Worm (Caenorhabditis elegans) whole organism, L1 larva: ENCODE data around the gene C55A6.7.

ENCODE experiments used
- C04F5.9 ChIP-seq: sonication (generic microtip); optimal IDR thresholded peaks from 2 replicates; lab custom pipeline; 2016; ENCODE audit warnings: missing genetic modification characterization, missing compliant biosample characterization
- C34B4.2 ChIP-seq: sonication (generic microtip); optimal IDR thresholded peaks from 2 replicates; lab custom pipeline; 2017; ENCODE audit warnings: mild to moderate bottlenecking, missing genetic modification characterization, missing compliant biosample characterization
- F16B12.6 ChIP-seq: fragments of 150-350 bp; optimal IDR thresholded peaks from 2 replicates; lab custom pipeline; 2014; ENCODE audit warnings: missing biosample characterization, missing genetic modification characterization
- Y116A8C.19 ChIP-seq: sonication (generic microtip); optimal IDR thresholded peaks from 2 replicates; lab custom pipeline; 2016; ENCODE audit warnings: missing compliant biosample characterization, missing genetic modification characterization, borderline replicate concordance
- aha-1 ChIP-seq: fragments of 150-350 bp; optimal IDR thresholded peaks from 2 replicates; lab custom pipeline; 2014; ENCODE audit warnings: missing biosample characterization, missing genetic modification characterization
- aly-2 ChIP-seq: fragments of 150-350 bp; optimal IDR thresholded peaks from 2 replicates; lab custom pipeline; 2014; ENCODE audit warnings: missing biosample characterization, missing genetic modification characterization
- ama-1 ChIP-seq: fragments of 150-350 bp; optimal IDR thresholded peaks from 2 replicates; lab custom pipeline; 2014
- blmp-1 ChIP-seq: fragments of 150-350 bp; optimal IDR thresholded peaks from 2 replicates; lab custom pipeline; 2014; ENCODE audit warnings: missing biosample characterization, missing genetic modification characterization
- ceh-63 ChIP-seq: fragments of 200-800 bp; sonication (Bioruptor generic); optimal IDR thresholded peaks from 2 replicates; lab custom pipeline; 2018; ENCODE audit warnings: mild to moderate bottlenecking, missing genetic modification characterization, missing compliant biosample characterization
- ceh-88 ChIP-seq: fragments of 200-800 bp; sonication (Bioruptor generic); IDR thresholded peaks from 2 replicates; pipeline ENCODE4 v1.3.6; 2022; ENCODE audit warnings: missing genetic modification characterization, missing compliant biosample characterization
- ceh-90 ChIP-seq: sonication (generic microtip); optimal IDR thresholded peaks from 2 replicates; lab custom pipeline; 2016; ENCODE audit warnings: missing genetic modification characterization, missing compliant biosample characterization
- dpl-1 ChIP-seq, 3 experiments: fragments of 150-350 bp in 2 of 3; sonication (generic microtip) in 1 of 3; optimal IDR thresholded peaks; 2 replicates each; lab custom pipeline; 2014 to 2017; ENCODE audit warnings: missing biosample characterization in 3 of 3, missing genetic modification characterization in 3 of 3, missing genetic modification reagents in 3 of 3
- dsc-1 ChIP-seq: sonication (generic microtip); optimal IDR thresholded peaks from 2 replicates; lab custom pipeline; 2016; ENCODE audit warnings: mild to moderate bottlenecking, missing genetic modification characterization, missing compliant biosample characterization
- efl-3 ChIP-seq: fragments of 200-800 bp; sonication (Bioruptor generic); optimal IDR thresholded peaks from 2 replicates; lab custom pipeline; 2018; ENCODE audit warnings: mild to moderate bottlenecking, missing genetic modification characterization, missing compliant biosample characterization
- egl-27 ChIP-seq, 2 experiments: fragments of 150-350 bp in 1 of 2; sonication (generic microtip); optimal IDR thresholded peaks; 3 replicates each; lab custom pipeline; 2017 to 2018; ENCODE audit warnings: missing biosample characterization in 2 of 2, missing genetic modification characterization in 2 of 2, missing genetic modification reagents in 2 of 2
- elt-3 ChIP-seq, 6 experiments: fragments of 150-350 bp in 1 of 6; sonication (generic microtip); optimal IDR thresholded peaks; 2 replicates each; lab custom pipeline; 2017 to 2018; ENCODE audit warnings: missing biosample characterization in 6 of 6, missing genetic modification characterization in 6 of 6, inconsistent platforms in 1 of 6
- ets-5 ChIP-seq: fragments of 200-800 bp; sonication (Bioruptor generic); IDR thresholded peaks from 2 replicates; pipeline ENCODE4 v1.3.6; 2022; ENCODE audit warnings: missing genetic modification characterization, missing compliant biosample characterization
- fkh-10 ChIP-seq: sonication (generic microtip); optimal IDR thresholded peaks from 2 replicates; lab custom pipeline; 2017; ENCODE audit warnings: missing biosample characterization, missing genetic modification reagents, missing genetic modification characterization
- fkh-4 ChIP-seq: sonication (generic microtip); optimal IDR thresholded peaks from 2 replicates; lab custom pipeline; 2016; ENCODE audit warnings: missing compliant biosample characterization, missing genetic modification characterization, borderline replicate concordance
- fkh-8 ChIP-seq: sonication (generic microtip); optimal IDR thresholded peaks from 2 replicates; lab custom pipeline; 2016; ENCODE audit warnings: mild to moderate bottlenecking, missing genetic modification characterization, missing compliant biosample characterization
- fos-1 ChIP-seq: fragments of 150-350 bp; optimal IDR thresholded peaks from 2 replicates; lab custom pipeline; 2014; ENCODE audit warnings: missing biosample characterization, missing genetic modification characterization
- hlh-17 ChIP-seq: fragments of 200-800 bp; sonication (Bioruptor generic); optimal IDR thresholded peaks from 2 replicates; lab custom pipeline; 2018; ENCODE audit warnings: missing genetic modification characterization, mild to moderate bottlenecking, missing compliant biosample characterization, moderate library complexity, borderline replicate concordance
- hlh-4 ChIP-seq: sonication (generic microtip); optimal IDR thresholded peaks from 2 replicates; lab custom pipeline; 2016; ENCODE audit warnings: mild to moderate bottlenecking, missing genetic modification characterization, missing compliant biosample characterization
- hpl-2 ChIP-seq: fragments of 150-350 bp; optimal IDR thresholded peaks from 2 replicates; lab custom pipeline; 2014; ENCODE audit warnings: missing biosample characterization, missing genetic modification reagents, missing genetic modification characterization
- lin-14 ChIP-seq: fragments of 200-800 bp; sonication (Bioruptor generic); optimal IDR thresholded peaks from 2 replicates; lab custom pipeline; 2018; ENCODE audit warnings: mild to moderate bottlenecking, missing genetic modification characterization, moderate library complexity, missing compliant biosample characterization
- lin-15B ChIP-seq: fragments of 150-350 bp; sonication (generic microtip); optimal IDR thresholded peaks from 3 replicates; lab custom pipeline; 2014; ENCODE audit warnings: missing biosample characterization, missing genetic modification characterization
- lin-35 ChIP-seq, 2 experiments: fragments of 150-350 bp; optimal IDR thresholded peaks; 2 replicates each; lab custom pipeline; 2014; ENCODE audit warnings: missing biosample characterization in 2 of 2, missing genetic modification characterization in 2 of 2, missing genetic modification reagents in 2 of 2
- lin-39 ChIP-seq: fragments of 150-350 bp; optimal IDR thresholded peaks from 2 replicates; lab custom pipeline; 2014; ENCODE audit warnings: missing biosample characterization, missing genetic modification reagents, missing genetic modification characterization
- lsy-2 ChIP-seq, 2 experiments: fragments of 150-350 bp; optimal IDR thresholded peaks; 2 replicates each; lab custom pipeline; 2014; ENCODE audit warnings: missing biosample characterization in 2 of 2, missing genetic modification characterization in 2 of 2
- mdl-1 ChIP-seq, 2 experiments: fragments of 150-350 bp; optimal IDR thresholded peaks; 2 replicates each; lab custom pipeline; 2014 to 2017; ENCODE audit warnings: missing biosample characterization in 2 of 2, missing genetic modification characterization in 2 of 2, inconsistent platforms in 1 of 2
- nhr-11 ChIP-seq: fragments of 150-350 bp; optimal IDR thresholded peaks from 2 replicates; lab custom pipeline; 2014; ENCODE audit warnings: missing biosample characterization, missing genetic modification characterization
- nhr-12 ChIP-seq: sonication (generic microtip); optimal IDR thresholded peaks from 2 replicates; lab custom pipeline; 2017; ENCODE audit warnings: missing biosample characterization, missing genetic modification characterization
- nhr-237 ChIP-seq: fragments of 150-350 bp; optimal IDR thresholded peaks from 2 replicates; lab custom pipeline; 2014; ENCODE audit warnings: missing biosample characterization, missing genetic modification characterization
- nhr-28 ChIP-seq: fragments of 150-350 bp; optimal IDR thresholded peaks from 2 replicates; lab custom pipeline; 2014; ENCODE audit warnings: missing biosample characterization, missing genetic modification characterization
- nhr-71 ChIP-seq: sonication (generic microtip); optimal IDR thresholded peaks from 2 replicates; lab custom pipeline; 2016; ENCODE audit warnings: mild to moderate bottlenecking, missing genetic modification characterization, moderate library complexity, missing compliant biosample characterization
- nhr-84 ChIP-seq: sonication (generic microtip); optimal IDR thresholded peaks from 2 replicates; lab custom pipeline; 2017; ENCODE audit warnings: missing biosample characterization, missing genetic modification characterization
- pag-3 ChIP-seq: sonication (generic microtip); optimal IDR thresholded peaks from 2 replicates; lab custom pipeline; 2017; ENCODE audit warnings: missing genetic modification characterization, mild to moderate bottlenecking, missing compliant biosample characterization, antibody characterized with exemption, borderline replicate concordance; ENCODE audit not compliant: insufficient read depth
- pax-3 ChIP-seq: fragments of 200-800 bp; sonication (Bioruptor generic); optimal IDR thresholded peaks from 2 replicates; lab custom pipeline; 2018; ENCODE audit warnings: mild to moderate bottlenecking, missing genetic modification characterization, moderate library complexity, missing compliant biosample characterization
- pqm-1 ChIP-seq: sonication (generic microtip); optimal IDR thresholded peaks from 3 replicates; lab custom pipeline; 2017; ENCODE audit warnings: missing biosample characterization, missing genetic modification characterization
- rnt-1 ChIP-seq: sonication (generic microtip); optimal IDR thresholded peaks from 2 replicates; lab custom pipeline; 2016; ENCODE audit warnings: mild to moderate bottlenecking, missing genetic modification characterization, moderate library complexity, missing compliant biosample characterization
- sox-4 ChIP-seq: sonication (generic microtip); optimal IDR thresholded peaks from 2 replicates; lab custom pipeline; 2016; ENCODE audit warnings: missing genetic modification characterization, missing compliant biosample characterization
- sup-37 ChIP-seq: fragments of 200-800 bp; sonication (Bioruptor generic); optimal IDR thresholded peaks from 2 replicates; lab custom pipeline; 2018; ENCODE audit warnings: mild to moderate bottlenecking, missing genetic modification characterization, missing compliant biosample characterization
- swsn-7 ChIP-seq: sonication (generic microtip); optimal IDR thresholded peaks from 2 replicates; lab custom pipeline; 2016; ENCODE audit warnings: missing genetic modification characterization, missing compliant biosample characterization
- tlp-1 ChIP-seq: fragments of 150-350 bp; optimal IDR thresholded peaks from 2 replicates; lab custom pipeline; 2014; ENCODE audit warnings: missing biosample characterization, missing genetic modification characterization
- unc-130 ChIP-seq: fragments of 150-350 bp; optimal IDR thresholded peaks from 2 replicates; lab custom pipeline; 2017; ENCODE audit warnings: missing biosample characterization, missing genetic modification characterization, inconsistent platforms
- unc-86 ChIP-seq: sonication (generic microtip); optimal IDR thresholded peaks from 2 replicates; lab custom pipeline; 2016; ENCODE audit warnings: missing genetic modification characterization, missing compliant biosample characterization
- zag-1 ChIP-seq: fragments of 150-350 bp; optimal IDR thresholded peaks from 2 replicates; lab custom pipeline; 2014; ENCODE audit warnings: missing biosample characterization, missing genetic modification characterization
- zip-4 ChIP-seq: fragments of 200-800 bp; sonication (Bioruptor generic); optimal IDR thresholded peaks from 2 replicates; lab custom pipeline; 2018; ENCODE audit warnings: mild to moderate bottlenecking, missing genetic modification characterization, moderate library complexity, missing compliant biosample characterization
- ztf-11 ChIP-seq, 2 experiments: sonication (generic microtip); optimal IDR thresholded peaks; 2 replicates each; lab custom pipeline; 2016 to 2017; ENCODE audit warnings: missing genetic modification characterization in 2 of 2, missing biosample characterization in 1 of 2, missing compliant biosample characterization in 1 of 2
- ztf-4 ChIP-seq: fragments of 150-350 bp; optimal IDR thresholded peaks from 2 replicates; lab custom pipeline; 2014; ENCODE audit warnings: missing biosample characterization, missing genetic modification characterization

Gene C55A6.7

ce11 chrV:11533365-11533949 lies 13.1 kb upstream of the C55A6.7 start:
- TF ChIP-seq sox-4 (tag; lab: Kevin White, UChicago): no peak
- TF ChIP-seq ceh-63 (GFP tag; lab: Kevin White, UChicago): peak; percentile 17
- TF ChIP-seq dpl-1 (GFP tag; optimal IDR thresholded peaks at IDR 0.05; lab: Kevin White, UChicago): no peak
- TF ChIP-seq, all 84 proteins: peak for 1

ce11 chrV:11532964-11533363 lies 12.6 kb upstream of the C55A6.7 start:
- TF ChIP-seq ceh-63 (GFP tag; lab: Kevin White, UChicago): no peak
- no peak for TF ChIP-seq hlh-4 (tag; lab: Kevin White, UChicago)
- peak; percentile 27 for TF ChIP-seq pax-3 (tag; lab: Kevin White, UChicago)
- TF ChIP-seq fkh-4 (tag; lab: Kevin White, UChicago): no peak
- TF ChIP-seq lsy-2 (tag; optimal IDR thresholded peaks at IDR 0.05; lab: Kevin White, UChicago): peak in 1 of 2 experiments; percentile 50
- no peak for TF ChIP-seq sox-4 (tag; lab: Kevin White, UChicago)
- TF ChIP-seq aly-2: no peak
- TF ChIP-seq zag-1 (tag; lab: Kevin White, UChicago): no peak
- TF ChIP-seq C04F5.9 (tag; lab: Kevin White, UChicago): no peak
- TF ChIP-seq pag-3 (tag; lab: Kevin White, UChicago): peak; percentile 59
- no peak for TF ChIP-seq aha-1 (tag; lab: Kevin White, UChicago)
- TF ChIP-seq fkh-10: no peak
- TF ChIP-seq lin-14 (GFP tag; lab: Kevin White, UChicago): peak; percentile 88
- no peak for TF ChIP-seq nhr-12 (tag; lab: Kevin White, UChicago)
- TF ChIP-seq elt-3 (tag; optimal IDR thresholded peaks at IDR 0.05; lab: Kevin White, UChicago): peak in 4 of 6 experiments; percentile 20 to 71 (median 39)
- TF ChIP-seq tlp-1: no peak
- TF ChIP-seq nhr-84: no peak
- peak; percentile 13 for TF ChIP-seq efl-3 (GFP tag; lab: Kevin White, UChicago)
- TF ChIP-seq ama-1 (lab: Kevin White, UChicago): no peak
- no peak for TF ChIP-seq Y116A8C.19 (tag; lab: Kevin White, UChicago)
- TF ChIP-seq blmp-1: peak; percentile 100
- TF ChIP-seq unc-86 (tag; lab: Kevin White, UChicago): no peak
- TF ChIP-seq C34B4.2 (tag; lab: Kevin White, UChicago): no peak
- peak in 1 of 2 experiments; percentile 58 for TF ChIP-seq egl-27 (tag; optimal IDR thresholded peaks at IDR 0.05; lab: Kevin White, UChicago)
- TF ChIP-seq lin-35 (GFP tag; optimal IDR thresholded peaks at IDR 0.05; lab: Kevin White, UChicago): peak in 1 of 2 experiments; percentile 31
- no peak for TF ChIP-seq F16B12.6
- TF ChIP-seq nhr-71 (tag; lab: Kevin White, UChicago): peak; percentile 66
- no peak for TF ChIP-seq ets-5
- no peak for TF ChIP-seq nhr-237
- TF ChIP-seq ceh-90 (tag; lab: Kevin White, UChicago): no peak
- no peak for TF ChIP-seq nhr-28 (tag; lab: Kevin White, UChicago)
- peak; percentile 9 for TF ChIP-seq swsn-7 (tag; lab: Kevin White, UChicago)
- peak in 1 of 2 experiments; percentile 57 for TF ChIP-seq mdl-1 (tag; optimal IDR thresholded peaks at IDR 0.05; lab: Kevin White, UChicago)
- TF ChIP-seq ceh-88 (GFP tag; lab: Robert Waterston, UW): no peak
- TF ChIP-seq pqm-1 (tag; lab: Kevin White, UChicago): no peak
- TF ChIP-seq dsc-1 (tag; lab: Kevin White, UChicago): no peak
- TF ChIP-seq ztf-4 (tag; lab: Kevin White, UChicago): no peak
- no peak for TF ChIP-seq nhr-11 (tag; lab: Kevin White, UChicago)
- peak in 1 of 3 experiments; percentile 8 for TF ChIP-seq dpl-1 (GFP tag; optimal IDR thresholded peaks at IDR 0.05; lab: Kevin White, UChicago)
- TF ChIP-seq lin-15B (tag; lab: Kevin White, UChicago): no peak
- TF ChIP-seq fkh-8 (tag; lab: Kevin White, UChicago): no peak
- no peak for TF ChIP-seq unc-130
- no peak for TF ChIP-seq zip-4 (GFP tag; lab: Kevin White, UChicago)
- TF ChIP-seq fos-1 (tag; lab: Kevin White, UChicago): no peak
- no peak for TF ChIP-seq lin-39 (tag; lab: Kevin White, UChicago)
- peak; percentile 41 for TF ChIP-seq rnt-1 (tag; lab: Kevin White, UChicago)
- no peak for TF ChIP-seq hpl-2 (GFP tag; lab: Kevin White, UChicago)
- TF ChIP-seq sup-37 (GFP tag; lab: Kevin White, UChicago): no peak
- TF ChIP-seq hlh-17 (GFP tag; lab: Kevin White, UChicago): no peak
- TF ChIP-seq ztf-11 (tag; optimal IDR thresholded peaks at IDR 0.05; lab: Kevin White, UChicago): no peak
